Fruit fly (Drosophila melanogaster) whole organism, embryonic: ENCODE results near the gene CG43062.
A peak's percentile ranks its signal among the peaks of the same experiment; 100 is the strongest.

Experiments
- Abd-B ChIP-seq: fragments of 200-800 bp; sonication (Bioruptor generic); optimal IDR thresholded peaks from 2 replicates; lab custom pipeline; 2018; ENCODE audit warnings: missing biosample characterization, mild to moderate bottlenecking, missing genetic modification characterization, moderate library complexity
- BEAF-32 ChIP-seq: fragments of 200-800 bp; sonication (Bioruptor generic); optimal IDR thresholded peaks from 3 replicates; lab custom pipeline; 2017; ENCODE audit warnings: missing biosample characterization, missing genetic modification characterization, mild to moderate bottlenecking, moderate library complexity, missing genetic modification reagents
- CG13123 ChIP-seq: fragments of 200-800 bp; sonication (Bioruptor generic); optimal IDR thresholded peaks from 2 replicates; lab custom pipeline; 2016; ENCODE audit warnings: missing biosample characterization, missing genetic modification characterization
- CG18011 ChIP-seq: fragments of 200-800 bp; sonication (Bioruptor generic); optimal IDR thresholded peaks from 2 replicates; lab custom pipeline; 2017; ENCODE audit warnings: missing biosample characterization, missing genetic modification characterization, mild to moderate bottlenecking, moderate library complexity, missing genotype
- CG2120 ChIP-seq: fragments of 200-800 bp; sonication (Bioruptor generic); optimal IDR thresholded peaks from 3 replicates; lab custom pipeline; 2016; ENCODE audit warnings: missing biosample characterization, missing genetic modification characterization
- CG2199 ChIP-seq: fragments of 200-800 bp; sonication (Bioruptor generic); IDR thresholded peaks from 3 replicates; pipeline ENCODE4 v1.3.6; 2022; ENCODE audit warnings: missing biosample characterization, missing genetic modification characterization
- CG4360 ChIP-seq: fragments of 200-800 bp; sonication (Bioruptor generic); IDR thresholded peaks from 2 replicates; pipeline ENCODE4 v1.3.6; 2022; ENCODE audit warnings: missing biosample characterization, missing genetic modification characterization
- CG6175 ChIP-seq: fragments of 200-800 bp; sonication (Bioruptor generic); IDR thresholded peaks from 3 replicates; pipeline ENCODE4 v1.3.6; 2022; ENCODE audit warnings: missing biosample characterization, missing genetic modification characterization
- CG6689 ChIP-seq: fragments of 200-800 bp; sonication (Bioruptor generic); IDR thresholded peaks from 2 replicates; pipeline ENCODE4 v1.3.6; 2022; ENCODE audit warnings: missing biosample characterization, missing genetic modification characterization
- CG6854 ChIP-seq: fragments of 200-800 bp; sonication (Bioruptor generic); optimal IDR thresholded peaks from 3 replicates; lab custom pipeline; 2017; ENCODE audit warnings: missing biosample characterization, mild to moderate bottlenecking, missing genetic modification characterization
- CG7928 ChIP-seq: fragments of 200-800 bp; sonication (Bioruptor generic); optimal IDR thresholded peaks from 2 replicates; lab custom pipeline; 2017; ENCODE audit warnings: missing biosample characterization, mild to moderate bottlenecking, missing genetic modification characterization
- Dad ChIP-seq: fragments of 200-800 bp; sonication (Bioruptor generic); optimal IDR thresholded peaks from 3 replicates; lab custom pipeline; 2016; ENCODE audit warnings: missing biosample characterization, missing genetic modification characterization
- Dbx ChIP-seq: fragments of 200-800 bp; sonication (Bioruptor generic); IDR thresholded peaks from 3 replicates; pipeline ENCODE4 v1.3.6; 2022; ENCODE audit warnings: missing biosample characterization, missing genetic modification characterization
- Dfd ChIP-seq, 2 experiments: fragments of >200 bp; optimal IDR thresholded peaks; 2 replicates each; lab custom pipeline; 2017; ENCODE audit warnings: missing biosample characterization in 2 of 2, missing genetic modification characterization in 2 of 2
- ERR ChIP-seq: fragments of 200-800 bp; sonication (Bioruptor generic); optimal IDR thresholded peaks from 2 replicates; lab custom pipeline; 2016; ENCODE audit warnings: missing biosample characterization, missing genetic modification characterization
- H2.0 ChIP-seq: fragments of 200-800 bp; sonication (Bioruptor generic); IDR thresholded peaks from 2 replicates; pipeline ENCODE4 v1.3.6; 2022; ENCODE audit warnings: missing biosample characterization, missing genetic modification characterization
- Lim3 ChIP-seq: fragments of 200-800 bp; sonication (Bioruptor generic); IDR thresholded peaks from 2 replicates; pipeline ENCODE4 v1.3.6; 2022; ENCODE audit warnings: missing biosample characterization, missing genetic modification characterization
- NK7.1 ChIP-seq: fragments of 200-800 bp; sonication (Bioruptor generic); optimal IDR thresholded peaks from 3 replicates; lab custom pipeline; 2016; ENCODE audit warnings: missing biosample characterization, missing genetic modification characterization
- Side ChIP-seq: fragments of 200-800 bp; sonication (Bioruptor generic); optimal IDR thresholded peaks from 2 replicates; lab custom pipeline; 2016; ENCODE audit warnings: missing biosample characterization, missing genetic modification characterization
- TFAM ChIP-seq: fragments of 200-800 bp; sonication (Bioruptor generic); optimal IDR thresholded peaks from 2 replicates; lab custom pipeline; 2017; ENCODE audit warnings: missing biosample characterization, missing genetic modification characterization, inconsistent platforms
- ase ChIP-seq: fragments of 200-800 bp; sonication (Bioruptor generic); IDR thresholded peaks from 3 replicates; pipeline ENCODE4 v1.3.6; 2022; ENCODE audit warnings: missing biosample characterization, missing genetic modification characterization
- bsh ChIP-seq, 2 experiments: fragments of 200-800 bp; sonication (Bioruptor generic); optimal IDR thresholded peaks; 2 replicates each; lab custom pipeline; 2017 to 2018; ENCODE audit warnings: mild to moderate bottlenecking in 2 of 2, missing biosample characterization in 2 of 2, missing genetic modification characterization in 2 of 2, moderate library complexity in 1 of 2
- dm ChIP-seq: fragments of 200-800 bp; sonication (Bioruptor generic); optimal IDR thresholded peaks from 3 replicates; lab custom pipeline; 2016; ENCODE audit warnings: missing biosample characterization, missing genetic modification characterization
- dmrt11E ChIP-seq: fragments of 200-800 bp; sonication (Bioruptor generic); optimal IDR thresholded peaks from 3 replicates; lab custom pipeline; 2018; ENCODE audit warnings: missing biosample characterization, mild to moderate bottlenecking, missing genetic modification characterization, moderate library complexity
- her ChIP-seq: fragments of 200-800 bp; sonication (Bioruptor generic); optimal IDR thresholded peaks from 2 replicates; lab custom pipeline; 2016; ENCODE audit warnings: missing biosample characterization, missing genetic modification characterization
- insv ChIP-seq, 2 experiments: fragments of 200-800 bp; sonication (Bioruptor generic); optimal IDR thresholded peaks; 3 replicates each; lab custom pipeline; 2016 to 2018; ENCODE audit warnings: missing biosample characterization in 2 of 2, missing genetic modification characterization in 2 of 2
- kay ChIP-seq: fragments of 200-800 bp; sonication (Bioruptor generic); optimal IDR thresholded peaks from 2 replicates; lab custom pipeline; 2016; ENCODE audit warnings: missing biosample characterization, missing genetic modification characterization
- kni ChIP-seq: fragments of 200-800 bp; sonication (Bioruptor generic); optimal IDR thresholded peaks from 3 replicates; lab custom pipeline; 2017; ENCODE audit warnings: mild to moderate bottlenecking, missing biosample characterization, missing genetic modification reagents, missing genetic modification characterization
- lmd ChIP-seq: fragments of 200-800 bp; sonication (Bioruptor generic); IDR thresholded peaks from 2 replicates; pipeline ENCODE4 v1.3.6; 2022; ENCODE audit warnings: missing biosample characterization, missing genetic modification characterization
- lola ChIP-seq, 3 experiments: fragments of >200 bp in 2 of 3; fragments of 200-800 bp in 1 of 3; sonication (Bioruptor generic) in 1 of 3; optimal IDR thresholded peaks; 2 replicates each; lab custom pipeline; 2017 to 2019; ENCODE audit warnings: missing biosample characterization in 3 of 3, missing genetic modification characterization in 3 of 3, mild to moderate bottlenecking in 1 of 3, moderate library complexity in 1 of 3
- luna ChIP-seq: fragments of 200-800 bp; sonication (Bioruptor generic); optimal IDR thresholded peaks from 2 replicates; lab custom pipeline; 2016; ENCODE audit warnings: missing biosample characterization, missing genetic modification characterization
- nmo ChIP-seq: fragments of 200-800 bp; sonication (Bioruptor generic); optimal IDR thresholded peaks from 2 replicates; lab custom pipeline; 2018; ENCODE audit warnings: missing biosample characterization, mild to moderate bottlenecking, missing genetic modification characterization, moderate library complexity
- nom ChIP-seq: fragments of 200-800 bp; sonication (Bioruptor generic); optimal IDR thresholded peaks from 2 replicates; lab custom pipeline; 2017; ENCODE audit warnings: missing biosample characterization, missing genetic modification characterization, mild to moderate bottlenecking, moderate library complexity, missing genetic modification reagents
- p53 ChIP-seq: fragments of 200-800 bp; sonication (Bioruptor generic); optimal IDR thresholded peaks from 2 replicates; lab custom pipeline; 2016; ENCODE audit warnings: missing biosample characterization, missing genetic modification characterization
- pzg ChIP-seq: fragments of 200-800 bp; sonication (Bioruptor generic); optimal IDR thresholded peaks from 3 replicates; lab custom pipeline; 2018; ENCODE audit warnings: missing biosample characterization, mild to moderate bottlenecking, missing genetic modification characterization, moderate library complexity
- seq ChIP-seq: fragments of 200-800 bp; sonication (Bioruptor generic); IDR thresholded peaks from 2 replicates; pipeline ENCODE4 v1.3.6; 2022; ENCODE audit warnings: missing biosample characterization, missing genetic modification characterization
- sim ChIP-seq: fragments of 200-800 bp; sonication (Bioruptor generic); IDR thresholded peaks from 2 replicates; pipeline ENCODE4 v1.3.6; 2022; ENCODE audit warnings: missing biosample characterization, missing genetic modification characterization
- sqz ChIP-seq: fragments of 200-800 bp; sonication (Bioruptor generic); optimal IDR thresholded peaks from 3 replicates; lab custom pipeline; 2018; ENCODE audit warnings: missing biosample characterization, mild to moderate bottlenecking, missing genetic modification characterization
- tna ChIP-seq: fragments of 200-800 bp; sonication (Bioruptor generic); IDR thresholded peaks from 2 replicates; pipeline ENCODE4 v1.3.6; 2022; ENCODE audit warnings: missing biosample characterization, missing genetic modification characterization; ENCODE audit not compliant: partially characterized antibody
- zen ChIP-seq: fragments of 200-800 bp; sonication (Bioruptor generic); optimal IDR thresholded peaks from 3 replicates; lab custom pipeline; 2018; ENCODE audit warnings: missing biosample characterization, mild to moderate bottlenecking, missing genetic modification characterization, moderate library complexity
- zfh2 ChIP-seq: fragments of 200-800 bp; sonication (Bioruptor generic); optimal IDR thresholded peaks from 2 replicates; lab custom pipeline; 2016; ENCODE audit warnings: missing biosample characterization, missing genetic modification characterization

The CG43062 gene

dm6 chr3R:11780181-11780688, 30.1 kb downstream of the CG43062 start (continued):
- TF ChIP-seq tna (GFP tag; lab: Robert Waterston, UW) (no peak), dm (GFP tag; lab: Kevin White, UChicago) (no peak), kni (GFP tag; lab: Kevin White, UChicago) (no peak), p53 (GFP tag; lab: Kevin White, UChicago) (no peak), CG13123 (peak; percentile 78), CG4360 (GFP tag; lab: Robert Waterston, UW) (peak; percentile 70), BEAF-32 (GFP tag; lab: Kevin White, UChicago) (no peak), Dfd (GFP tag; optimal IDR thresholded peaks at IDR 0.05; lab: Kevin White, UChicago) (no peak), CG7928 (GFP tag; lab: Kevin White, UChicago) (no peak), Side (no peak), ERR (GFP tag; lab: Kevin White, UChicago) (no peak), zen (tag; lab: Kevin White, UChicago) (peak; percentile 97), Abd-B (GFP tag; lab: Kevin White, UChicago) (peak; percentile 96), CG2120 (no peak), her (GFP tag; lab: Kevin White, UChicago) (no peak), dmrt11E (tag; lab: Kevin White, UChicago) (peak; percentile 100), CG2199 (peak; percentile 80; the same call in 1 of the 3 replicates), lmd (GFP tag; lab: Robert Waterston, UW) (peak; percentile 86), zfh2 (GFP tag; lab: Kevin White, UChicago) (no peak), Dbx (GFP tag; lab: Robert Waterston, UW) (no peak), CG6175 (no peak), NK7.1 (no peak), sqz (GFP tag; lab: Kevin White, UChicago) (peak; percentile 94), bsh (GFP tag; optimal IDR thresholded peaks at IDR 0.05; lab: Kevin White, UChicago) (peak; percentile 91 to 98), nom (GFP tag; lab: Kevin White, UChicago) (peak; percentile 86), CG6689 (peak; percentile 88), ase (GFP tag; lab: Robert Waterston, UW) (peak; percentile 85; the same call in 2 of the 3 replicates), lola (GFP tag; optimal IDR thresholded peaks at IDR 0.05; lab: Kevin White, UChicago) (peak in 1 of 3 experiments; percentile 100), kay (GFP tag; lab: Kevin White, UChicago) (peak; percentile 79), insv (GFP tag; optimal IDR thresholded peaks at IDR 0.05; lab: Kevin White, UChicago) (peak in 1 of 2 experiments; percentile 11), CG18011 (peak; percentile 26), TFAM (GFP tag; lab: Kevin White, UChicago) (peak; percentile 86), pzg (GFP tag; lab: Kevin White, UChicago) (no peak), Dad (GFP tag; lab: Kevin White, UChicago) (no peak), seq (peak; percentile 33; the same call in 1 of the 2 replicates), Lim3 (peak; percentile 43; the same call in 1 of the 2 replicates), luna (GFP tag; lab: Kevin White, UChicago) (no peak), sim (GFP tag; lab: Robert Waterston, UW) (peak; percentile 89), nmo (peak; percentile 99), H2.0 (peak; percentile 81), CG6854 (GFP tag; lab: Kevin White, UChicago) (peak; percentile 39)
